Worm (Caenorhabditis elegans) whole organism, L4 larva: ENCODE data around the gene Y22D7AR.6.

Source experiments
- F26F4.8 ChIP-seq: fragments of 200-800 bp; sonication (Bioruptor generic); conservative IDR thresholded peaks from 2 replicates; pipeline ENCODE4 v1.3.6; 2022; ENCODE audit warnings: missing genetic modification characterization, missing compliant biosample characterization
- Y48G9A.11 ChIP-seq: fragments of 200-800 bp; sonication (Bioruptor generic); IDR thresholded peaks from 2 replicates; pipeline ENCODE4 v1.3.6; 2022; ENCODE audit warnings: missing genetic modification reagents, missing genetic modification characterization, missing compliant biosample characterization
- ZK337.2 ChIP-seq: fragments of 200-800 bp; sonication (Bioruptor generic); IDR thresholded peaks from 2 replicates; pipeline ENCODE4 v1.3.6; 2022; ENCODE audit warnings: missing genetic modification reagents, missing genetic modification characterization, missing compliant biosample characterization
- aha-1 ChIP-seq: fragments of 150-350 bp; peaks from one replicate; lab custom pipeline; 2014; ENCODE audit warnings: missing biosample characterization, missing genetic modification characterization
- ceh-20 ChIP-seq: fragments of 200-800 bp; sonication (Bioruptor generic); IDR thresholded peaks from 2 replicates; pipeline ENCODE4 v1.3.6; 2022; ENCODE audit warnings: missing genetic modification reagents, missing genetic modification characterization, missing compliant biosample characterization
- ceh-28 ChIP-seq: fragments of 150-350 bp; optimal IDR thresholded peaks from 2 replicates; lab custom pipeline; 2014; ENCODE audit warnings: missing biosample characterization, missing genetic modification reagents, missing genetic modification characterization
- ceh-32 ChIP-seq: sonication (generic microtip); optimal IDR thresholded peaks from 2 replicates; lab custom pipeline; 2016; ENCODE audit warnings: mild to moderate bottlenecking, missing genetic modification characterization, missing compliant biosample characterization; ENCODE audit not compliant: poor library complexity
- ceh-62 ChIP-seq: sonication (generic microtip); optimal IDR thresholded peaks from 2 replicates; lab custom pipeline; 2017; ENCODE audit warnings: missing biosample characterization, missing genetic modification characterization
- ces-1 ChIP-seq: fragments of 150-350 bp; sonication (generic microtip); optimal IDR thresholded peaks from 4 replicates; lab custom pipeline; 2014; ENCODE audit warnings: missing biosample characterization, missing genetic modification reagents, missing genetic modification characterization
- daf-16 ChIP-seq, 3 experiments: sonication (generic microtip); optimal IDR thresholded peaks; 2 replicates each; lab custom pipeline; 2016 to 2017; ENCODE audit warnings: missing genetic modification characterization in 3 of 3, missing genetic modification reagents in 3 of 3, mild to moderate bottlenecking in 2 of 3, missing compliant biosample characterization in 2 of 3, missing biosample characterization in 1 of 3, moderate library complexity in 1 of 3
- daf-19 ChIP-seq: fragments of 200-800 bp; sonication (Bioruptor generic); conservative IDR thresholded peaks from 2 replicates; pipeline ENCODE4 v1.3.6; 2022; ENCODE audit warnings: missing genetic modification characterization, missing compliant biosample characterization
- dmd-6 ChIP-seq: fragments of 200-800 bp; sonication (Bioruptor generic); IDR thresholded peaks from 2 replicates; pipeline ENCODE4 v1.3.6; 2022; ENCODE audit warnings: missing genetic modification reagents, missing genetic modification characterization, missing compliant biosample characterization
- egl-43 ChIP-seq: fragments of 200-800 bp; sonication (Bioruptor generic); IDR thresholded peaks from 2 replicates; pipeline ENCODE4 v1.3.6; 2022; ENCODE audit warnings: missing genetic modification reagents, missing genetic modification characterization, missing compliant biosample characterization
- fkh-10 ChIP-seq: fragments of 150-350 bp; optimal IDR thresholded peaks from 2 replicates; lab custom pipeline; 2014; ENCODE audit warnings: missing biosample characterization, missing genetic modification reagents, missing genetic modification characterization
- lim-7 ChIP-seq: fragments of 200-800 bp; sonication (Bioruptor generic); IDR thresholded peaks from 2 replicates; pipeline ENCODE4 v1.3.6; 2022; ENCODE audit warnings: missing genetic modification characterization, missing compliant biosample characterization
- lin-13 ChIP-seq: fragments of 150-350 bp; optimal IDR thresholded peaks from 2 replicates; lab custom pipeline; 2014; ENCODE audit warnings: missing biosample characterization, missing genetic modification reagents, missing genetic modification characterization
- lin-15B ChIP-seq: fragments of 150-350 bp; sonication (generic microtip); optimal IDR thresholded peaks from 3 replicates; lab custom pipeline; 2014; ENCODE audit warnings: missing biosample characterization, missing genetic modification characterization
- lin-38 ChIP-seq: fragments of 200-800 bp; sonication (Bioruptor generic); IDR thresholded peaks from 2 replicates; pipeline ENCODE4 v1.3.6; 2022; ENCODE audit warnings: missing genetic modification reagents, missing genetic modification characterization, missing compliant biosample characterization
- lin-39 ChIP-seq: fragments of 150-350 bp; optimal IDR thresholded peaks from 2 replicates; lab custom pipeline; 2014; ENCODE audit warnings: missing biosample characterization, missing genetic modification reagents, missing genetic modification characterization
- lir-3 ChIP-seq: sonication (generic microtip); optimal IDR thresholded peaks from 2 replicates; lab custom pipeline; 2016; ENCODE audit warnings: mild to moderate bottlenecking, missing genetic modification characterization, missing compliant biosample characterization
- lsy-2 ChIP-seq, 2 experiments: fragments of 150-350 bp in 1 of 2; sonication (generic microtip) in 1 of 2; optimal IDR thresholded peaks; 2 replicates each; lab custom pipeline; 2014 to 2017; ENCODE audit warnings: missing biosample characterization in 2 of 2, missing genetic modification characterization in 2 of 2
- mdl-1 ChIP-seq, 2 experiments: fragments of 150-350 bp in 1 of 2; sonication (generic microtip) in 1 of 2; optimal IDR thresholded peaks; 2 replicates each; lab custom pipeline; 2014 to 2017; ENCODE audit warnings: missing biosample characterization in 2 of 2, missing genetic modification characterization in 2 of 2
- mdt-29 ChIP-seq: fragments of 200-800 bp; sonication (Bioruptor generic); IDR thresholded peaks from 2 replicates; pipeline ENCODE4 v1.3.6; 2022; ENCODE audit warnings: missing genetic modification reagents, missing genetic modification characterization, missing compliant biosample characterization
- mxl-3 ChIP-seq: fragments of 200-800 bp; sonication (Bioruptor generic); optimal IDR thresholded peaks from 2 replicates; lab custom pipeline; 2018; ENCODE audit warnings: mild to moderate bottlenecking, missing genetic modification characterization, missing compliant biosample characterization
- nhr-10 ChIP-seq: fragments of 150-350 bp; optimal IDR thresholded peaks from 2 replicates; lab custom pipeline; 2014; ENCODE audit warnings: missing biosample characterization, missing genetic modification characterization
- nhr-28 ChIP-seq: fragments of 150-350 bp; optimal IDR thresholded peaks from 2 replicates; lab custom pipeline; 2014; ENCODE audit warnings: missing biosample characterization, missing genetic modification characterization
- nhr-76 ChIP-seq: fragments of 150-350 bp; optimal IDR thresholded peaks from 2 replicates; lab custom pipeline; 2014; ENCODE audit warnings: missing biosample characterization, missing genetic modification characterization
- pha-4 ChIP-seq, 2 experiments: fragments of 150-350 bp in 1 of 2; fragments of 200-800 bp in 1 of 2; sonication (Bioruptor generic) in 1 of 2; IDR thresholded peaks in 1 of 2; optimal IDR thresholded peaks in 1 of 2; 2 replicates each; pipeline versions ENCODE4 v1.3.6 to Lab custom; 2014 to 2022; ENCODE audit warnings: missing genetic modification characterization in 2 of 2, missing genetic modification reagents in 2 of 2, missing biosample characterization in 1 of 2, missing compliant biosample characterization in 1 of 2
- pqm-1 ChIP-seq: sonication (generic microtip); optimal IDR thresholded peaks from 2 replicates; lab custom pipeline; 2017; ENCODE audit warnings: missing biosample characterization, missing genetic modification characterization
- set-16 ChIP-seq: fragments of 200-800 bp; sonication (Bioruptor generic); IDR thresholded peaks from 2 replicates; pipeline ENCODE4 v1.3.6; 2022; ENCODE audit warnings: missing genetic modification reagents, missing genetic modification characterization, missing compliant biosample characterization
- snpc-4 ChIP-seq: fragments of 150-350 bp; optimal IDR thresholded peaks from 2 replicates; lab custom pipeline; 2014; ENCODE audit warnings: missing biosample characterization, missing genetic modification characterization
- spr-3 ChIP-seq: fragments of 200-800 bp; sonication (Bioruptor generic); optimal IDR thresholded peaks from 2 replicates; lab custom pipeline; 2018; ENCODE audit warnings: mild to moderate bottlenecking, missing genetic modification characterization, missing compliant biosample characterization
- tag-97 ChIP-seq: fragments of 200-800 bp; sonication (Bioruptor generic); IDR thresholded peaks from 2 replicates; pipeline ENCODE4 v1.3.6; 2022; ENCODE audit warnings: missing genetic modification characterization, missing compliant biosample characterization
- unc-39 ChIP-seq: sonication (generic microtip); optimal IDR thresholded peaks from 2 replicates; lab custom pipeline; 2017; ENCODE audit warnings: missing biosample characterization, missing genetic modification characterization
- unc-62 ChIP-seq, 3 experiments: fragments of 150-350 bp in 1 of 3; sonication (generic microtip); optimal IDR thresholded peaks in 2 of 3; peaks in 1 of 3; 1 replicate in 1 of 3; 2 replicates in 2 of 3; lab custom pipeline; 2014 to 2017; ENCODE audit warnings: missing biosample characterization in 3 of 3, missing genetic modification characterization in 3 of 3, missing genetic modification reagents in 3 of 3, missing genotype in 1 of 3
- zfp-2 ChIP-seq: sonication (generic microtip); optimal IDR thresholded peaks from 2 replicates; lab custom pipeline; 2016; ENCODE audit warnings: mild to moderate bottlenecking, missing genetic modification characterization, missing compliant biosample characterization
- zfp-3 ChIP-seq: fragments of 200-800 bp; sonication (Bioruptor generic); conservative IDR thresholded peaks from 2 replicates; pipeline ENCODE4 v1.3.6; 2022; ENCODE audit warnings: missing genetic modification reagents, missing genetic modification characterization, missing compliant biosample characterization
- ztf-11 ChIP-seq: fragments of 150-350 bp; optimal IDR thresholded peaks from 2 replicates; lab custom pipeline; 2014; ENCODE audit warnings: missing biosample characterization, missing genetic modification characterization

The Y22D7AR.6 gene

ce11 chrIII:1661031-1661430 is 15.5 kb downstream of the Y22D7AR.6 start (continued):
- TF ChIP-seq ceh-20 (GFP tag; lab: Robert Waterston, UW), result no peak
- no peak for TF ChIP-seq snpc-4 (tag; lab: Kevin White, UChicago)
- TF ChIP-seq lim-7 (GFP tag; lab: Robert Waterston, UW), result no peak
- no peak for TF ChIP-seq spr-3 (GFP tag; lab: Kevin White, UChicago)
- TF ChIP-seq mdt-29 (GFP tag; lab: Robert Waterston, UW), result no peak
- peak; percentile 91 for TF ChIP-seq pqm-1 (tag; lab: Kevin White, UChicago)
- TF ChIP-seq ZK337.2 (GFP tag; lab: Robert Waterston, UW), result no peak
- no peak for TF ChIP-seq nhr-10
- no peak for TF ChIP-seq lir-3 (tag; lab: Kevin White, UChicago)
- no peak for TF ChIP-seq lin-39
- no peak for TF ChIP-seq ceh-62 (tag; lab: Kevin White, UChicago)
- no peak for TF ChIP-seq zfp-2 (tag; lab: Kevin White, UChicago)
- TF ChIP-seq lin-15B (tag; lab: Kevin White, UChicago), result no peak
- TF ChIP-seq Y48G9A.11 (GFP tag; lab: Robert Waterston, UW), result no peak
- TF ChIP-seq unc-39 (tag; lab: Kevin White, UChicago), result no peak
- TF ChIP-seq nhr-28 (tag; lab: Kevin White, UChicago), result peak; percentile 53
- no peak for TF ChIP-seq ceh-28 (tag; lab: Kevin White, UChicago)
- TF ChIP-seq ceh-32 (tag; lab: Kevin White, UChicago), result no peak
- no peak for TF ChIP-seq pha-4 (GFP tag; IDR thresholded peaks at IDR 0.05; lab: Robert Waterston, UW)
- no peak for TF ChIP-seq pha-4 (tag; optimal IDR thresholded peaks at IDR 0.05; lab: Kevin White, UChicago)
- no peak for TF ChIP-seq tag-97 (GFP tag; lab: Robert Waterston, UW)
- TF ChIP-seq F26F4.8 (GFP tag; lab: Robert Waterston, UW), result no peak
- TF ChIP-seq mdl-1 (tag; optimal IDR thresholded peaks at IDR 0.05; lab: Kevin White, UChicago), result no peak
- peak; percentile 22; the same call in 1 of the 2 replicates for TF ChIP-seq dmd-6
- TF ChIP-seq nhr-76 (tag; lab: Kevin White, UChicago), result no peak
- TF ChIP-seq, all 104 proteins: peak for 5

- TF ChIP-seq zfp-2 (tag; lab: Kevin White, UChicago) (no peak), set-16 (GFP tag; lab: Robert Waterston, UW) (peak; percentile 17; the same call in 1 of the 2 replicates)
- TF ChIP-seq, all 104 proteins: peak for 1
These were observed 16.8 kb downstream of the Y22D7AR.6 start, which contains the start of gene Y22D7AL.15 for ce11 chrIII:1659763-1660162. Gene Y22D7AL.15, minus strand, starts transcription at chrIII:1659863.

ce11 chrIII:1657380-1657779 is 19.1 kb downstream of the Y22D7AR.6 start, which contains the start of gene cht-4:
Gene cht-4, minus strand, starts transcription at chrIII:1657480.
- TF ChIP-seq lsy-2 (tag; optimal IDR thresholded peaks at IDR 0.05; lab: Kevin White, UChicago) (no peak), daf-16 (GFP tag; optimal IDR thresholded peaks at IDR 0.05; lab: Kevin White, UChicago) (no peak), daf-16 (tag; optimal IDR thresholded peaks at IDR 0.05; lab: Kevin White, UChicago) (peak; percentile 46)

ce11 chrIII:1656307-1656706 is 20.2 kb downstream of the Y22D7AR.6 start:
- TF ChIP-seq set-16 (GFP tag; lab: Robert Waterston, UW), result peak; percentile 43; the same call in 1 of the 2 replicates

ce11 chrIII:1652925-1653324 is 23.6 kb downstream of the Y22D7AR.6 start:
- TF ChIP-seq lin-13 (GFP tag; lab: Kevin White, UChicago) (no peak), lin-38 (GFP tag; lab: Robert Waterston, UW) (no peak), aha-1 (tag; lab: Kevin White, UChicago) (peak; percentile 79)

ce11 chrIII:1652181-1652580 is 24.3 kb downstream of the Y22D7AR.6 start, which contains the start of gene Y22D7AL.1:
Gene Y22D7AL.1, plus strand, starts transcription at chrIII:1652481.
- TF ChIP-seq Y48G9A.11 (GFP tag; lab: Robert Waterston, UW) (no peak), ztf-11 (tag; lab: Kevin White, UChicago) (no peak), ces-1 (GFP tag; lab: Kevin White, UChicago) (no peak), fkh-10 (GFP tag; lab: Kevin White, UChicago) (no peak), egl-43 (no peak), mxl-3 (GFP tag; lab: Kevin White, UChicago) (no peak), set-16 (GFP tag; lab: Robert Waterston, UW) (no peak), ceh-32 (tag; lab: Kevin White, UChicago) (no peak), unc-62 (GFP tag; optimal IDR thresholded peaks at IDR 0.05 in 1 of 2; lab: Kevin White, UChicago) (no peak), unc-62 (tag; optimal IDR thresholded peaks at IDR 0.05; lab: Kevin White, UChicago) (no peak), daf-19 (GFP tag; lab: Robert Waterston, UW) (no peak), zfp-3 (GFP tag; lab: Robert Waterston, UW) (no peak)
